Fruit fly (Drosophila melanogaster): ENCODE data around the gene Zif.

Zif gene

DNA sequence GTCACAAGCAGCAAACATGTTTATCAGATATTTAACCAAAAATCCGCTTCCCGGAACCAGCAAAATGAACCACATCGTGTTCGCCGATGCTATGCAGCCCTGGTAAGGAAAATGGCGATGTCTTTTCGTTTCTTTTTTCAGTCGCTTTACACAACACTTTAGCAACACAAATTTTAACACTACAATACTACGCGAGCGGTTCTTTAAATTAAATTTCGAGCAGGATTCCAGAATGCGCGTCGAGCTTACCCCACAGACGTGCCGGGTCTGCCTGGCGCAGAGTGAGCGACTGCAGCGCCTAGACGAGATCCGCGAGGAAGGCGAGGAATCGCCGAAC, at the start of gene Zif:
Gene Zif (plus strand): TSS at position 34 of the 337 bp plus-strand sequence.
- no peak for TF ChIP-seq CG34406 (GFP tag; optimal IDR thresholded peaks at IDR 0.05)
- TF ChIP-seq Smox (GFP tag; optimal IDR thresholded peaks at IDR 0.05): no peak
- TF ChIP-seq CG6792 (GFP tag; optimal IDR thresholded peaks at IDR 0.05): peak; percentile 14
- no peak; the same call in 1 of the 2 replicates for TF ChIP-seq CG11294 (GFP tag; IDR thresholded peaks at IDR 0.05)
- TF ChIP-seq Sox102F (GFP tag; optimal IDR thresholded peaks at IDR 0.05): no peak
- no peak for TF ChIP-seq salr (GFP tag; optimal IDR thresholded peaks at IDR 0.05)
- TF ChIP-seq CG1621 (tag; optimal IDR thresholded peaks at IDR 0.05): no peak
- no peak for TF ChIP-seq CG9139 (GFP tag; optimal IDR thresholded peaks at IDR 0.05)
- TF ChIP-seq fkh (GFP tag; optimal IDR thresholded peaks at IDR 0.05): no peak
- peak; percentile 21 for TF ChIP-seq CG3032 (tag; optimal IDR thresholded peaks at IDR 0.05)
- no peak for TF ChIP-seq vri (GFP tag; optimal IDR thresholded peaks at IDR 0.05)
- TF ChIP-seq Gug (GFP tag; IDR thresholded peaks at IDR 0.05): 0 out of 2 replicates have a peak, but pooled peaks have one; percentile 29
- no peak for TF ChIP-seq net (GFP tag; optimal IDR thresholded peaks at IDR 0.05)
- TF ChIP-seq dsx (GFP tag; optimal IDR thresholded peaks at IDR 0.05; ENCODE audit: poor library complexity, severe bottlenecking): no peak
- TF ChIP-seq Hr39 (GFP tag; optimal IDR thresholded peaks at IDR 0.05): peak; percentile 64
- TF ChIP-seq Sox14 (GFP tag; optimal IDR thresholded peaks at IDR 0.05): peak; percentile 30
- no peak for TF ChIP-seq Hr4 (GFP tag; optimal IDR thresholded peaks at IDR 0.05)
- peak; percentile 82 for TF ChIP-seq Eip78C (GFP tag)
- TF ChIP-seq CG6854 (GFP tag; optimal IDR thresholded peaks at IDR 0.05): peak; percentile 40
- TF ChIP-seq CG10631 (GFP tag; optimal IDR thresholded peaks at IDR 0.05): no peak
- TF ChIP-seq acj6 (GFP tag; optimal IDR thresholded peaks at IDR 0.05): peak; percentile 28
- TF ChIP-seq CG11902 (GFP tag; optimal IDR thresholded peaks at IDR 0.05): peak; percentile 17
- TF ChIP-seq CG8119 (GFP tag; IDR thresholded peaks at IDR 0.05): no peak
- TF ChIP-seq CG4318 (GFP tag; optimal IDR thresholded peaks at IDR 0.05): no peak
- no peak for TF ChIP-seq CG8319 (GFP tag; optimal IDR thresholded peaks at IDR 0.05)
- TF ChIP-seq CG3919 (GFP tag; optimal IDR thresholded peaks at IDR 0.05): no peak
- TF ChIP-seq lz (GFP tag; optimal IDR thresholded peaks at IDR 0.05): peak; percentile 46
- no peak for TF ChIP-seq Lpt (GFP tag; optimal IDR thresholded peaks at IDR 0.05)
- TF ChIP-seq achi (GFP tag; optimal IDR thresholded peaks at IDR 0.05): peak; percentile 9
- TF ChIP-seq eg (GFP tag; IDR thresholded peaks at IDR 0.05): no peak
- TF ChIP-seq CG10669 (GFP tag; optimal IDR thresholded peaks at IDR 0.05): no peak
- TF ChIP-seq CG15336 (GFP tag; IDR thresholded peaks at IDR 0.05): 0 out of 2 replicates have a peak, but pooled peaks have one; percentile 21
- no peak for TF ChIP-seq Sox15 (GFP tag; optimal IDR thresholded peaks at IDR 0.05)
- no peak for TF ChIP-seq CG6808 (GFP tag; optimal IDR thresholded peaks at IDR 0.05)
- peak; percentile 64 for TF ChIP-seq CG31627 (GFP tag; optimal IDR thresholded peaks at IDR 0.05)
- TF ChIP-seq CG8632 (GFP tag; optimal IDR thresholded peaks at IDR 0.05): no peak
- no peak for TF ChIP-seq Eip75B (GFP tag; optimal IDR thresholded peaks at IDR 0.05)
- no peak for TF ChIP-seq CG6276 (GFP tag; optimal IDR thresholded peaks at IDR 0.05)
- TF ChIP-seq Eip93F (GFP tag; optimal IDR thresholded peaks at IDR 0.05): no peak
- no peak for TF ChIP-seq CG16779 (tag; optimal IDR thresholded peaks at IDR 0.05)
- TF ChIP-seq Hr38 (GFP tag; optimal IDR thresholded peaks at IDR 0.05): no peak
- peak; percentile 61 for TF ChIP-seq esn (GFP tag; optimal IDR thresholded peaks at IDR 0.05)
- peak; percentile 10 for TF ChIP-seq fd85E (GFP tag; optimal IDR thresholded peaks at IDR 0.05)
- peak; percentile 50 for TF ChIP-seq topi (GFP tag; optimal IDR thresholded peaks at IDR 0.05)
- no peak for TF ChIP-seq pdm3 (GFP tag; optimal IDR thresholded peaks at IDR 0.05)
- TF ChIP-seq OdsH (GFP tag; optimal IDR thresholded peaks at IDR 0.05): peak; percentile 54
- TF ChIP-seq cyc (GFP tag; optimal IDR thresholded peaks at IDR 0.05): peak; percentile 43
- no peak for TF ChIP-seq spab (GFP tag; optimal IDR thresholded peaks at IDR 0.05)

Measured in whole organism, prepupa.